Worm (Caenorhabditis elegans) whole organism, young adult: ENCODE measurements around the gene idpp-6.

Experiments used
- ccch-3 ChIP-seq: fragments of 200-800 bp; sonication (Bioruptor generic); optimal IDR thresholded peaks from 2 replicates; lab custom pipeline; 2018; ENCODE audit warnings: mild to moderate bottlenecking, missing genetic modification characterization, missing compliant biosample characterization
- madf-8 ChIP-seq: fragments of 200-800 bp; sonication (Bioruptor generic); conservative IDR thresholded peaks from 2 replicates; pipeline ENCODE4 v1.3.6; 2022; ENCODE audit warnings: missing genetic modification reagents, missing genetic modification characterization, missing compliant biosample characterization

ce11 chrX:6792281-6793003 is 9.5 kb downstream of the idpp-6 start:
- TF ChIP-seq ccch-3 (GFP tag; lab: Kevin White, UChicago) (no peak), madf-8 (GFP tag; lab: Robert Waterston, UW) (no peak)
